Worm (Caenorhabditis elegans) whole organism, L4/young adult: ENCODE results near the gene ugt-58.

Experiments
- W03F9.2 ChIP-seq: fragments of 150-350 bp; optimal IDR thresholded peaks from 2 replicates; lab custom pipeline; 2014; ENCODE audit warnings: missing biosample characterization, missing genetic modification characterization
- dao-5 ChIP-seq: sonication (generic microtip); optimal IDR thresholded peaks from 2 replicates; lab custom pipeline; 2016; ENCODE audit warnings: missing genotype, missing genetic modification characterization, moderate library complexity, missing compliant biosample characterization
- him-1 ChIP-seq: sonication (generic microtip); optimal IDR thresholded peaks from 2 replicates; lab custom pipeline; 2016; ENCODE audit warnings: missing genotype, missing genetic modification reagents, missing genetic modification characterization, missing compliant biosample characterization

DNA sequence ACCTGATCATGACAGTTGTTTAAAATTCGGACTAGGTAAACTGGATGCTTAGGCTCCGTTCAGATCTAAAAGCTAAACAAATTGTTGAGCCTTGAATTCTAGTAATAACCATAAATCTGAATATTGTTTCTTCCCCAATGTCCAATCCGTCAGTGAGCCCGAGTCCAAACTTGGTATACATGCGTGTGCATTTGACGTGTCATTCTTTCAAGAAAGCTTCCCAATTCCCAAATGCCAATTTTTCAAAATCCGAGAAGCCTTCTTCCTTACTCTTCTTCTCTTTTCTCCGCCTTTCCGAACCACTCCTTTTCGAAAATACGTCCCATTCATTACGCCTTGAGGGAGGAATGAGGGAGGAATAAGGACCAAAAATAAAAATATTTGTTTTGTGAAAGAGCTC, 9.9 kb downstream of the ugt-58 start:
- no peak for TF ChIP-seq him-1
- TF ChIP-seq W03F9.2 = no peak
- no peak for TF ChIP-seq dao-5 (tag; lab: Kevin White, UChicago)
